Fruit fly (Drosophila melanogaster) whole organism, embryonic: ENCODE data around the gene CG7860.

Experiments
- Atf3 ChIP-seq: fragments of 200-800 bp; sonication (Bioruptor generic); optimal IDR thresholded peaks from 3 replicates; lab custom pipeline; 2016; ENCODE audit warnings: missing biosample characterization, missing genetic modification characterization
- Awh ChIP-seq: fragments of 200-800 bp; sonication (Bioruptor generic); IDR thresholded peaks from 2 replicates; pipeline ENCODE4, ENCODE4 v1.3.6; 2022; ENCODE audit warnings: missing biosample characterization, missing genetic modification characterization
- CG10321 ChIP-seq: fragments of 200-800 bp; sonication (Bioruptor generic); IDR thresholded peaks from 2 replicates; pipeline ENCODE4 v1.3.6; 2022; ENCODE audit warnings: missing biosample characterization, missing genetic modification characterization
- CG10979 ChIP-seq: fragments of 200-800 bp; sonication (Bioruptor generic); optimal IDR thresholded peaks from 2 replicates; lab custom pipeline; 2018; ENCODE audit warnings: missing biosample characterization, mild to moderate bottlenecking, missing genetic modification characterization, moderate library complexity
- CG11504 ChIP-seq: fragments of 200-800 bp; sonication (Bioruptor generic); optimal IDR thresholded peaks from 3 replicates; lab custom pipeline; 2019; ENCODE audit warnings: missing biosample characterization, mild to moderate bottlenecking, missing genetic modification characterization, moderate library complexity
- CG11560 ChIP-seq: fragments of 200-800 bp; sonication (Bioruptor generic); IDR thresholded peaks from 3 replicates; pipeline ENCODE4 v1.3.6; 2022; ENCODE audit warnings: missing biosample characterization, missing genetic modification characterization
- CG12219 ChIP-seq: fragments of 200-800 bp; sonication (Bioruptor generic); optimal IDR thresholded peaks from 3 replicates; lab custom pipeline; 2018; ENCODE audit warnings: missing biosample characterization, mild to moderate bottlenecking, missing genetic modification characterization
- CG12659 ChIP-seq: fragments of 200-800 bp; sonication (Bioruptor generic); optimal IDR thresholded peaks from 3 replicates; lab custom pipeline; 2017; ENCODE audit warnings: mild to moderate bottlenecking, missing biosample characterization, missing genetic modification reagents, missing genetic modification characterization
- CG12942 ChIP-seq: fragments of 200-800 bp; sonication (Bioruptor generic); optimal IDR thresholded peaks from 3 replicates; lab custom pipeline; 2016; ENCODE audit warnings: missing biosample characterization, missing genetic modification characterization
- CG14667 ChIP-seq: fragments of 200-800 bp; sonication (Bioruptor generic); IDR thresholded peaks from 2 replicates; pipeline ENCODE4 v1.3.6; 2022; ENCODE audit warnings: missing biosample characterization, missing genetic modification characterization
- CG15601 ChIP-seq: fragments of 200-800 bp; sonication (Bioruptor generic); optimal IDR thresholded peaks from 3 replicates; lab custom pipeline; 2019; ENCODE audit warnings: missing biosample characterization, mild to moderate bottlenecking, missing genetic modification characterization, moderate library complexity
- CG17361 ChIP-seq: fragments of 200-800 bp; sonication (Bioruptor generic); IDR thresholded peaks from 3 replicates; pipeline ENCODE4 v1.3.6; 2022; ENCODE audit warnings: missing biosample characterization, missing genetic modification characterization
- CG17385 ChIP-seq: fragments of 200-800 bp; sonication (Bioruptor generic); optimal IDR thresholded peaks from 3 replicates; lab custom pipeline; 2018; ENCODE audit warnings: missing biosample characterization, mild to moderate bottlenecking, missing genetic modification characterization
- CG17802 ChIP-seq: fragments of 200-800 bp; sonication (Bioruptor generic); optimal IDR thresholded peaks from 2 replicates; lab custom pipeline; 2018; ENCODE audit warnings: missing biosample characterization, mild to moderate bottlenecking, missing genetic modification characterization, moderate library complexity
- CG2678 ChIP-seq: fragments of 200-800 bp; sonication (Bioruptor generic); optimal IDR thresholded peaks from 3 replicates; lab custom pipeline; 2019; ENCODE audit warnings: missing biosample characterization, mild to moderate bottlenecking, missing genetic modification characterization, moderate library complexity
- CG30403 ChIP-seq: fragments of 200-800 bp; sonication (Bioruptor generic); optimal IDR thresholded peaks from 3 replicates; lab custom pipeline; 2016; ENCODE audit warnings: missing biosample characterization, missing genetic modification characterization
- CG4404 ChIP-seq: fragments of 200-800 bp; sonication (Bioruptor generic); IDR thresholded peaks from 2 replicates; pipeline ENCODE4 v1.3.6; 2022; ENCODE audit warnings: missing biosample characterization, missing genetic modification characterization
- CG8290 ChIP-seq, 3 experiments: fragments of 200-800 bp; sonication (Bioruptor generic); optimal IDR thresholded peaks; 2 replicates each; lab custom pipeline; 2016 to 2019; ENCODE audit warnings: missing biosample characterization in 3 of 3, missing genetic modification characterization in 3 of 3, mild to moderate bottlenecking in 2 of 3, moderate library complexity in 1 of 3
- CHES-1-like ChIP-seq: fragments of 200-800 bp; sonication (Bioruptor generic); optimal IDR thresholded peaks from 2 replicates; lab custom pipeline; 2016; ENCODE audit warnings: missing biosample characterization, missing genetic modification characterization
- CTCF ChIP-seq: fragments of 200-800 bp; sonication (Bioruptor generic); optimal IDR thresholded peaks from 2 replicates; lab custom pipeline; 2017; ENCODE audit warnings: missing biosample characterization, mild to moderate bottlenecking, missing genetic modification characterization, moderate library complexity
- D19A ChIP-seq: fragments of 200-800 bp; optimal IDR thresholded peaks from 3 replicates; lab custom pipeline; 2019; ENCODE audit warnings: missing biosample characterization, mild to moderate bottlenecking, missing genetic modification characterization, moderate library complexity
- E2f1 ChIP-seq: fragments of 200-800 bp; sonication (Bioruptor generic); IDR thresholded peaks from 2 replicates; pipeline ENCODE4 v1.3.6; 2022; ENCODE audit warnings: missing biosample characterization, missing genetic modification characterization
- Gug ChIP-seq: fragments of 200-800 bp; sonication (Bioruptor generic); IDR thresholded peaks from 4 replicates; pipeline ENCODE4 v1.3.6; 2022; ENCODE audit warnings: missing biosample characterization, missing genetic modification characterization
- HLH3B ChIP-seq: fragments of 200-800 bp; sonication (Bioruptor generic); IDR thresholded peaks from 2 replicates; pipeline ENCODE4 v1.3.6; 2022; ENCODE audit warnings: missing biosample characterization, missing genetic modification characterization
- Mrtf ChIP-seq: fragments of 200-800 bp; sonication (Bioruptor generic); IDR thresholded peaks from 3 replicates; pipeline ENCODE4 v1.3.6; 2022; ENCODE audit warnings: missing biosample characterization, missing genetic modification characterization
- Myb ChIP-seq: fragments of 200-800 bp; sonication (Bioruptor generic); optimal IDR thresholded peaks from 2 replicates; lab custom pipeline; 2016; ENCODE audit warnings: missing biosample characterization, missing genetic modification characterization
- NC2β ChIP-seq: fragments of 200-800 bp; sonication (Bioruptor generic); optimal IDR thresholded peaks from 2 replicates; lab custom pipeline; 2016; ENCODE audit warnings: missing biosample characterization, missing genetic modification characterization
- Ravus ChIP-seq: fragments of 200-800 bp; sonication (Bioruptor generic); IDR thresholded peaks from 2 replicates; pipeline ENCODE4 v1.3.6; 2022; ENCODE audit warnings: missing biosample characterization, missing genetic modification characterization
- Side ChIP-seq: fragments of 200-800 bp; sonication (Bioruptor generic); optimal IDR thresholded peaks from 2 replicates; lab custom pipeline; 2016; ENCODE audit warnings: missing biosample characterization, missing genetic modification characterization
- Stat92E ChIP-seq, 3 experiments: fragments of >200 bp in 2 of 3; fragments of 200-800 bp in 1 of 3; sonication (Bioruptor generic) in 1 of 3; optimal IDR thresholded peaks; 2 replicates each; lab custom pipeline; 2017 to 2019; ENCODE audit warnings: missing biosample characterization in 3 of 3, missing genetic modification characterization in 3 of 3, mild to moderate bottlenecking in 1 of 3, moderate library complexity in 1 of 3
- ase ChIP-seq: fragments of 200-800 bp; sonication (Bioruptor generic); IDR thresholded peaks from 3 replicates; pipeline ENCODE4 v1.3.6; 2022; ENCODE audit warnings: missing biosample characterization, missing genetic modification characterization
- bsh ChIP-seq, 2 experiments: fragments of 200-800 bp; sonication (Bioruptor generic); optimal IDR thresholded peaks; 2 replicates each; lab custom pipeline; 2017 to 2018; ENCODE audit warnings: mild to moderate bottlenecking in 2 of 2, missing biosample characterization in 2 of 2, missing genetic modification characterization in 2 of 2, moderate library complexity in 1 of 2
- chinmo ChIP-seq: fragments of 200-800 bp; sonication (Bioruptor generic); IDR thresholded peaks from 4 replicates; pipeline ENCODE4 v1.3.6; 2022; ENCODE audit warnings: missing biosample characterization, missing genetic modification characterization; ENCODE audit not compliant: partially characterized antibody
- emc ChIP-seq: fragments of 200-800 bp; sonication (Bioruptor generic); optimal IDR thresholded peaks from 2 replicates; lab custom pipeline; 2016; ENCODE audit warnings: missing biosample characterization, missing genetic modification characterization
- esg ChIP-seq: fragments of 200-800 bp; sonication (Bioruptor generic); conservative IDR thresholded peaks from 2 replicates; pipeline ENCODE4 v1.3.6; 2022; ENCODE audit warnings: missing biosample characterization, missing genetic modification characterization
- ewg ChIP-seq: fragments of 200-800 bp; sonication (Bioruptor generic); optimal IDR thresholded peaks from 3 replicates; lab custom pipeline; 2017; ENCODE audit warnings: mild to moderate bottlenecking, missing biosample characterization, missing genetic modification reagents, missing genetic modification characterization
- fd3F ChIP-seq: fragments of 200-800 bp; sonication (Bioruptor generic); optimal IDR thresholded peaks from 2 replicates; lab custom pipeline; 2018; ENCODE audit warnings: missing biosample characterization, mild to moderate bottlenecking, missing genetic modification characterization, moderate library complexity
- jumu ChIP-seq: fragments of 200-800 bp; sonication (Bioruptor generic); optimal IDR thresholded peaks from 3 replicates; lab custom pipeline; 2016; ENCODE audit warnings: missing biosample characterization, missing genetic modification characterization
- ken ChIP-seq: fragments of 200-800 bp; sonication (Bioruptor generic); IDR thresholded peaks from 3 replicates; pipeline ENCODE4 v1.3.6; 2022; ENCODE audit warnings: missing biosample characterization, missing genetic modification characterization
- lilli ChIP-seq: fragments of 200-800 bp; sonication (Bioruptor generic); optimal IDR thresholded peaks from 3 replicates; lab custom pipeline; 2016; ENCODE audit warnings: missing biosample characterization, missing genetic modification characterization
- lmd ChIP-seq: fragments of 200-800 bp; sonication (Bioruptor generic); IDR thresholded peaks from 2 replicates; pipeline ENCODE4 v1.3.6; 2022; ENCODE audit warnings: missing biosample characterization, missing genetic modification characterization
- maf-S ChIP-seq: fragments of 200-800 bp; sonication (Bioruptor generic); optimal IDR thresholded peaks from 2 replicates; lab custom pipeline; 2016; ENCODE audit warnings: missing biosample characterization, missing genetic modification characterization
- mam ChIP-seq: fragments of 200-800 bp; sonication (Bioruptor generic); optimal IDR thresholded peaks from 3 replicates; lab custom pipeline; 2016; ENCODE audit warnings: missing biosample characterization, missing genetic modification characterization
- nau ChIP-seq: fragments of 200-800 bp; sonication (Bioruptor generic); optimal IDR thresholded peaks from 3 replicates; lab custom pipeline; 2017; ENCODE audit warnings: missing biosample characterization, mild to moderate bottlenecking, missing genetic modification characterization, missing genetic modification reagents
- pros ChIP-seq: fragments of 200-800 bp; sonication (Bioruptor generic); optimal IDR thresholded peaks from 3 replicates; lab custom pipeline; 2019; ENCODE audit warnings: missing biosample characterization, mild to moderate bottlenecking, missing genetic modification characterization, moderate library complexity
- psq ChIP-seq: fragments of 200-800 bp; sonication (Bioruptor generic); optimal IDR thresholded peaks from 2 replicates; lab custom pipeline; 2017; ENCODE audit warnings: missing biosample characterization, missing genetic modification characterization
- slou ChIP-seq: fragments of 200-800 bp; sonication (Bioruptor generic); optimal IDR thresholded peaks from 3 replicates; lab custom pipeline; 2016; ENCODE audit warnings: missing biosample characterization, missing genetic modification characterization
- slp2 ChIP-seq: fragments of 200-800 bp; sonication (Bioruptor generic); optimal IDR thresholded peaks from 2 replicates; lab custom pipeline; 2016; ENCODE audit warnings: missing biosample characterization, missing genetic modification characterization
- tna ChIP-seq: fragments of 200-800 bp; sonication (Bioruptor generic); IDR thresholded peaks from 2 replicates; pipeline ENCODE4 v1.3.6; 2022; ENCODE audit warnings: missing biosample characterization, missing genetic modification characterization; ENCODE audit not compliant: partially characterized antibody
- ttk ChIP-seq: fragments of 200-800 bp; sonication (Bioruptor generic); IDR thresholded peaks from 2 replicates; pipeline ENCODE4 v2.1.2; 2022; ENCODE audit warnings: missing biosample characterization, missing genetic modification characterization
- zfh1 ChIP-seq: fragments of 200-800 bp; sonication (Bioruptor generic); IDR thresholded peaks from 3 replicates; pipeline ENCODE4 v1.3.6; 2022; ENCODE audit warnings: missing biosample characterization, missing genetic modification characterization

Gene CG7860

DNA sequence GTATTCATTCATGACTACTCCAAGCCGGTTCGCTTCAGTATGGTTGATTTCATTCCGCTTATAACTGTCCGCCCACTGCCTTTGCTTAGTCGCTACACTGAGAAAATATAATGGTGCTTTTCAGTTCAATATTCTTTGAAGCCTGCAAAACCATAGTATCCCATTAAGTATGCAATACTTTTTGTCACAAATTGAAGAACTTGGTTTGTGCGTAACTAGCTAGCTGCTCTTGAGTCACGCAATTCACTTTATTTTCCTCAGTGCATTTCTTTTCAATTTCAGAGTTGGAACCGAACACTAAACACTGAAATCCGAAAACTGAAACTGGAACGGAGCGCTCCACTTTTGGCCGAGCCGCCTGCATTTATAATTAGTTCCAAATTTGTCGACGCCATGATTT lies 30.9 kb downstream of the CG7860 start (continued):
- TF ChIP-seq chinmo (GFP tag; lab: Robert Waterston, UW) (no peak), CG10979 (tag; lab: Kevin White, UChicago) (peak; percentile 38), Atf3 (GFP tag; lab: Kevin White, UChicago) (peak; percentile 34), bsh (GFP tag; optimal IDR thresholded peaks at IDR 0.05; lab: Kevin White, UChicago) (peak in 1 of 2 experiments; percentile 57), slou (GFP tag; lab: Kevin White, UChicago) (no peak), Side (GFP tag; lab: Kevin White, UChicago) (peak; percentile 29), Ravus (GFP tag; lab: Robert Waterston, UW) (no peak), tna (GFP tag; lab: Robert Waterston, UW) (no peak), mam (peak; percentile 53), emc (peak; percentile 17), CG30403 (GFP tag; lab: Kevin White, UChicago) (peak; percentile 47), CG4404 (GFP tag; lab: Robert Waterston, UW) (0 out of 2 replicates have a peak, but pooled peaks have one; percentile 17), CG17802 (tag; lab: Kevin White, UChicago) (peak; percentile 19), NC2β (GFP tag; lab: Kevin White, UChicago) (peak; percentile 10), Stat92E (GFP tag; optimal IDR thresholded peaks at IDR 0.05; lab: Kevin White, UChicago) (no peak), CG12219 (peak; percentile 43), CG17361 (GFP tag; lab: Robert Waterston, UW) (peak; percentile 53; the same call in 2 of the 3 replicates), Awh (GFP tag; lab: Robert Waterston, UW) (no peak), Myb (GFP tag; lab: Kevin White, UChicago) (peak; percentile 36), CG2678 (tag; lab: Kevin White, UChicago) (peak; percentile 73), ttk (peak; percentile 45; the same call in 1 of the 2 replicates), fd3F (GFP tag; lab: Kevin White, UChicago) (peak; percentile 33), pros (GFP tag; lab: Kevin White, UChicago) (no peak), CHES-1-like (peak; percentile 12), CG17385 (GFP tag; lab: Kevin White, UChicago) (peak; percentile 41), zfh1 (GFP tag; lab: Robert Waterston, UW) (peak; percentile 65), ken (GFP tag; lab: Robert Waterston, UW) (peak; percentile 50; the same call in 2 of the 3 replicates), CG12942 (GFP tag; lab: Kevin White, UChicago) (peak; percentile 42), maf-S (GFP tag; lab: Kevin White, UChicago) (peak; percentile 34), slp2 (peak; percentile 49), CTCF (GFP tag; lab: Kevin White, UChicago) (peak; percentile 14), psq (no peak), CG11560 (peak; percentile 47; the same call in 1 of the 3 replicates), ase (GFP tag; lab: Robert Waterston, UW) (0 out of 3 replicates have a peak, but pooled peaks have one; percentile 56), Gug (GFP tag; lab: Robert Waterston, UW) (peak; percentile 56; the same call in 3 of the 4 replicates), HLH3B (GFP tag; lab: Robert Waterston, UW) (peak; percentile 77), CG10321 (GFP tag; lab: Robert Waterston, UW) (peak; percentile 41; the same call in 1 of the 2 replicates), E2f1 (GFP tag; lab: Robert Waterston, UW) (peak; percentile 59), nau (no peak), CG14667 (GFP tag; lab: Robert Waterston, UW) (peak; percentile 51), CG15601 (peak; percentile 23), CG12659 (GFP tag; lab: Kevin White, UChicago) (peak; percentile 42), ewg (GFP tag; lab: Kevin White, UChicago) (peak; percentile 19), lilli (GFP tag; lab: Kevin White, UChicago) (peak; percentile 54), esg (GFP tag; lab: Robert Waterston, UW) (peak; percentile 53), lmd (GFP tag; lab: Robert Waterston, UW) (peak; percentile 66), CG8290 (GFP tag; optimal IDR thresholded peaks at IDR 0.05; lab: Kevin White, UChicago) (no peak), CG8290 (tag; optimal IDR thresholded peaks at IDR 0.05; lab: Kevin White, UChicago) (peak in 1 of 2 experiments; percentile 78), Mrtf (GFP tag; lab: Robert Waterston, UW) (peak; percentile 62; the same call in 2 of the 3 replicates), CG11504 (peak; percentile 84), jumu (GFP tag; lab: Kevin White, UChicago) (peak; percentile 29), D19A (tag; lab: Kevin White, UChicago) (peak; percentile 29)
